Worm (Caenorhabditis elegans): ENCODE data around the gene F36H12.17.
"Not testable (repeated sequence)": the region's sequence is repeated elsewhere in the genome, so short reads cannot be mapped to it uniquely, and the experiment has no call there.

Gene F36H12.17

ce11 chrIV:5313011-5313410 lies 35.4 kb upstream of the F36H12.17 start, which contains the start of the genes msp-59 and ZK354.2:
Gene msp-59 (minus strand): TSS chrIV:5313111.
Gene ZK354.2 (plus strand): TSS chrIV:5313405.
- TF ChIP-seq ttx-3 (tag; optimal IDR thresholded peaks at IDR 0.05); K09A11.1 (tag; optimal IDR thresholded peaks at IDR 0.05; ENCODE audit: insufficient read depth); nfya-1 (tag; optimal IDR thresholded peaks at IDR 0.05): not testable (repeated sequence)

- TF ChIP-seq ztf-16 (tag; optimal IDR thresholded peaks at IDR 0.05) (no peak), ahr-1 (tag; optimal IDR thresholded peaks at IDR 0.05) (no peak), ceh-24 (tag; optimal IDR thresholded peaks at IDR 0.05) (no peak), odd-2 (tag; optimal IDR thresholded peaks at IDR 0.05) (no peak), ceh-48 (tag; optimal IDR thresholded peaks at IDR 0.05) (no peak), dve-1 (tag; optimal IDR thresholded peaks at IDR 0.05) (no peak), K02D7.2 (tag; optimal IDR thresholded peaks at IDR 0.05) (no peak), fax-1 (tag; optimal IDR thresholded peaks at IDR 0.05) (no peak), K09A11.1 (tag; optimal IDR thresholded peaks at IDR 0.05; ENCODE audit: insufficient read depth) (no peak), nfya-1 (tag; optimal IDR thresholded peaks at IDR 0.05) (no peak), ceh-14 (tag; optimal IDR thresholded peaks at IDR 0.05) (no peak), zip-5 (tag; optimal IDR thresholded peaks at IDR 0.05) (no peak), ceh-19 (GFP tag; optimal IDR thresholded peaks at IDR 0.05) (no peak), ceh-22 (tag; optimal IDR thresholded peaks at IDR 0.05) (no peak), sdc-2 (tag; optimal IDR thresholded peaks at IDR 0.05) (no peak)
These were observed 32.1 kb upstream of the F36H12.17 start, which contains the start of gene ZK354.3 for ce11 chrIV:5309742-5310141. Gene ZK354.3 (plus strand): TSS chrIV:5310042.

- TF ChIP-seq pros-1, ceh-9, ets-4 (tag; optimal IDR thresholded peaks at IDR 0.05): not testable (repeated sequence)
These were observed 30.5 kb upstream of the F36H12.17 start, which contains the start of the genes ZK354.9 and msp-58 for ce11 chrIV:5308046-5308643. Gene ZK354.9 (minus strand): TSS chrIV:5308146. Gene msp-58 (plus strand): TSS chrIV:5308593.

ce11 chrIV:5306040-5306439 lies 28.4 kb upstream of the F36H12.17 start, which contains the start of gene ZK354.8:
Gene ZK354.8 (minus strand): TSS chrIV:5306140.
- TF ChIP-seq nhr-232 (tag; optimal IDR thresholded peaks at IDR 0.05): no peak
- TF ChIP-seq nfya-1 (tag; optimal IDR thresholded peaks at IDR 0.05): no peak
- TF ChIP-seq mec-3 (tag; optimal IDR thresholded peaks at IDR 0.05; ENCODE audit: borderline replicate concordance): no peak
- no peak for TF ChIP-seq unc-86 (tag; optimal IDR thresholded peaks at IDR 0.05)
- no peak for TF ChIP-seq unc-55 (GFP tag; optimal IDR thresholded peaks at IDR 0.05)
- no peak for TF ChIP-seq ets-4 (tag; optimal IDR thresholded peaks at IDR 0.05)
- TF ChIP-seq elt-2 (tag; optimal IDR thresholded peaks at IDR 0.05): no peak
- no peak for TF ChIP-seq pros-1 (tag; optimal IDR thresholded peaks at IDR 0.05)
- no peak for TF ChIP-seq ceh-30 (tag; optimal IDR thresholded peaks at IDR 0.05)
- no peak for TF ChIP-seq ceh-14 (tag; optimal IDR thresholded peaks at IDR 0.05)
- no peak for TF ChIP-seq ceh-6 (GFP tag; optimal IDR thresholded peaks at IDR 0.05)
- TF ChIP-seq pha-4 (tag; optimal IDR thresholded peaks at IDR 0.05): no peak
- TF ChIP-seq fkh-6 (tag; optimal IDR thresholded peaks at IDR 0.05): no peak

- TF ChIP-seq ahr-1 (tag; optimal IDR thresholded peaks at IDR 0.05): no peak
- no peak for TF ChIP-seq rnt-1 (tag; optimal IDR thresholded peaks at IDR 0.05)
- no peak for TF ChIP-seq che-1 (tag; optimal IDR thresholded peaks at IDR 0.05)
- TF ChIP-seq mec-3 (tag; optimal IDR thresholded peaks at IDR 0.05; ENCODE audit: borderline replicate concordance): no peak
- TF ChIP-seq sox-2 (GFP tag; IDR thresholded peaks at IDR 0.05): no peak
- no peak for TF ChIP-seq ceh-30 (tag; optimal IDR thresholded peaks at IDR 0.05)
- no peak for TF ChIP-seq fax-1 (tag; optimal IDR thresholded peaks at IDR 0.05)
- TF ChIP-seq syd-9 (tag; optimal IDR thresholded peaks at IDR 0.05): no peak
- no peak for TF ChIP-seq elt-2 (tag; optimal IDR thresholded peaks at IDR 0.05)
- no peak for TF ChIP-seq ceh-48 (tag; optimal IDR thresholded peaks at IDR 0.05)
- TF ChIP-seq hlh-30 (tag; optimal IDR thresholded peaks at IDR 0.05; ENCODE audit: insufficient read depth): no peak
- TF ChIP-seq pros-1 (tag; optimal IDR thresholded peaks at IDR 0.05): no peak
- TF ChIP-seq pha-4 (tag; optimal IDR thresholded peaks at IDR 0.05): no peak
- no peak for TF ChIP-seq eyg-1 (tag; optimal IDR thresholded peaks at IDR 0.05)
- no peak for TF ChIP-seq ceh-18 (tag; optimal IDR thresholded peaks at IDR 0.05)
- no peak for TF ChIP-seq nfya-1 (tag; optimal IDR thresholded peaks at IDR 0.05)
- no peak for TF ChIP-seq madf-2 (tag; optimal IDR thresholded peaks at IDR 0.05)
- TF ChIP-seq K09A11.1 (tag; optimal IDR thresholded peaks at IDR 0.05; ENCODE audit: insufficient read depth): no peak
These were observed 25.4 kb upstream of the F36H12.17 start, which contains the start of gene ZK354.7 for ce11 chrIV:5303030-5303429. Gene ZK354.7 (minus strand): TSS chrIV:5303130.

Data from whole organism, late embryonic.